Fruit fly (Drosophila melanogaster) S2 (cell line): ENCODE measurements around the gene CG12288.

ENCODE experiments used
- CG8478 ChIP-seq: fragments of >200 bp; optimal IDR thresholded peaks from 2 replicates; lab custom pipeline; 2018
- CTCF ChIP-seq, 2 experiments: fragments of >200 bp; optimal IDR thresholded peaks; 2 replicates each; lab custom pipeline; 2018

- no peak for TF ChIP-seq CTCF (optimal IDR thresholded peaks at IDR 0.05; lab: Kevin White, UChicago)
- no peak for TF ChIP-seq CG8478
These were observed 43.5 kb downstream of the CG12288 start, which contains the start of gene CG31809 for dm6 chr2L:16858466-16859007.
